Fruit fly (Drosophila melanogaster) whole organism, embryonic: Measurements from ENCODE around the gene CG17996.

Source experiments
- Adf1 ChIP-seq: fragments of 200-800 bp; sonication (Bioruptor generic); IDR thresholded peaks from 2 replicates; pipeline ENCODE4 v1.3.6; 2022; ENCODE audit warnings: missing biosample characterization, missing genetic modification characterization
- Blimp-1 ChIP-seq: fragments of 200-800 bp; sonication (Bioruptor generic); optimal IDR thresholded peaks from 3 replicates; lab custom pipeline; 2018; ENCODE audit warnings: missing biosample characterization, missing genetic modification characterization, mild to moderate bottlenecking, moderate library complexity, missing genetic modification reagents
- Bteb2 ChIP-seq: fragments of 200-800 bp; sonication (Bioruptor generic); optimal IDR thresholded peaks from 2 replicates; lab custom pipeline; 2016; ENCODE audit warnings: missing biosample characterization, missing genetic modification characterization
- CG10267 ChIP-seq: fragments of 200-800 bp; sonication (Bioruptor generic); optimal IDR thresholded peaks from 2 replicates; lab custom pipeline; 2018; ENCODE audit warnings: missing biosample characterization, mild to moderate bottlenecking, missing genetic modification characterization, moderate library complexity
- CG10543 ChIP-seq: fragments of 200-800 bp; sonication (Bioruptor generic); optimal IDR thresholded peaks from 3 replicates; lab custom pipeline; 2017; ENCODE audit warnings: missing biosample characterization, mild to moderate bottlenecking, missing genetic modification characterization, moderate library complexity
- CG10979 ChIP-seq: fragments of 200-800 bp; sonication (Bioruptor generic); optimal IDR thresholded peaks from 2 replicates; lab custom pipeline; 2018; ENCODE audit warnings: missing biosample characterization, mild to moderate bottlenecking, missing genetic modification characterization, moderate library complexity
- CG11695 ChIP-seq: fragments of 200-800 bp; sonication (Bioruptor generic); IDR thresholded peaks from 3 replicates; pipeline ENCODE4 v1.3.6; 2022; ENCODE audit warnings: missing biosample characterization, missing genetic modification characterization
- CG14667 ChIP-seq: fragments of 200-800 bp; sonication (Bioruptor generic); IDR thresholded peaks from 2 replicates; pipeline ENCODE4 v1.3.6; 2022; ENCODE audit warnings: missing biosample characterization, missing genetic modification characterization
- CG14710 ChIP-seq: fragments of 200-800 bp; sonication (Bioruptor generic); optimal IDR thresholded peaks from 3 replicates; lab custom pipeline; 2019; ENCODE audit warnings: missing biosample characterization, mild to moderate bottlenecking, missing genetic modification characterization, moderate library complexity
- CG17359 ChIP-seq: fragments of 200-800 bp; sonication (Bioruptor generic); optimal IDR thresholded peaks from 3 replicates; lab custom pipeline; 2018; ENCODE audit warnings: missing biosample characterization, mild to moderate bottlenecking, missing genetic modification characterization, moderate library complexity
- CG30403 ChIP-seq: fragments of 200-800 bp; sonication (Bioruptor generic); optimal IDR thresholded peaks from 3 replicates; lab custom pipeline; 2016; ENCODE audit warnings: missing biosample characterization, missing genetic modification characterization
- CG3065 ChIP-seq: fragments of 200-800 bp; sonication (Bioruptor generic); optimal IDR thresholded peaks from 2 replicates; lab custom pipeline; 2016; ENCODE audit warnings: missing biosample characterization, missing genetic modification characterization
- CG31365 ChIP-seq: fragments of 200-800 bp; sonication (Bioruptor generic); optimal IDR thresholded peaks from 2 replicates; lab custom pipeline; 2018; ENCODE audit warnings: missing biosample characterization, mild to moderate bottlenecking, missing genetic modification characterization
- CG4424 ChIP-seq: fragments of 200-800 bp; sonication (Bioruptor generic); optimal IDR thresholded peaks from 3 replicates; lab custom pipeline; 2016; ENCODE audit warnings: missing biosample characterization, missing genetic modification characterization
- CG4617 ChIP-seq: fragments of 200-800 bp; sonication (Bioruptor generic); optimal IDR thresholded peaks from 3 replicates; lab custom pipeline; 2016; ENCODE audit warnings: missing biosample characterization, missing genetic modification characterization, borderline replicate concordance
- CG4820 ChIP-seq: fragments of 200-800 bp; sonication (Bioruptor generic); optimal IDR thresholded peaks from 3 replicates; lab custom pipeline; 2016; ENCODE audit warnings: missing biosample characterization, missing genetic modification characterization
- CG6854 ChIP-seq: fragments of 200-800 bp; sonication (Bioruptor generic); optimal IDR thresholded peaks from 3 replicates; lab custom pipeline; 2017; ENCODE audit warnings: missing biosample characterization, mild to moderate bottlenecking, missing genetic modification characterization
- CG7556 ChIP-seq: fragments of 200-800 bp; sonication (Bioruptor generic); optimal IDR thresholded peaks from 2 replicates; lab custom pipeline; 2017; ENCODE audit warnings: missing biosample characterization, mild to moderate bottlenecking, missing genetic modification characterization
- CG7963 ChIP-seq: fragments of 200-800 bp; sonication (Bioruptor generic); IDR thresholded peaks from 3 replicates; pipeline ENCODE4 v1.3.6; 2022; ENCODE audit warnings: missing biosample characterization, missing genetic modification characterization; ENCODE audit not compliant: partially characterized antibody
- CG9797 ChIP-seq: fragments of 200-800 bp; sonication (Bioruptor generic); optimal IDR thresholded peaks from 3 replicates; lab custom pipeline; 2018; ENCODE audit warnings: missing biosample characterization, mild to moderate bottlenecking, missing genetic modification characterization
- D ChIP-seq, 2 experiments: fragments of 200-800 bp in 1 of 2; fragments of >200 bp in 1 of 2; sonication (Bioruptor generic) in 1 of 2; optimal IDR thresholded peaks; 2 replicates in 1 of 2; 3 replicates in 1 of 2; lab custom pipeline; 2017; ENCODE audit warnings: mild to moderate bottlenecking in 1 of 2, missing biosample characterization in 1 of 2, missing genetic modification characterization in 1 of 2, missing genetic modification reagents in 1 of 2
- Deaf1 ChIP-seq: fragments of 200-800 bp; optimal IDR thresholded peaks from 3 replicates; lab custom pipeline; 2019; ENCODE audit warnings: missing biosample characterization, mild to moderate bottlenecking, missing genetic modification characterization, moderate library complexity
- Dip2 ChIP-seq: fragments of 200-800 bp; sonication (Bioruptor generic); IDR thresholded peaks from 2 replicates; pipeline ENCODE4 v1.3.6; 2022; ENCODE audit warnings: missing biosample characterization, missing genetic modification characterization
- Dip3 ChIP-seq: fragments of 200-800 bp; sonication (Bioruptor generic); optimal IDR thresholded peaks from 3 replicates; lab custom pipeline; 2016; ENCODE audit warnings: missing biosample characterization, missing genetic modification characterization
- E2f2 ChIP-seq: fragments of 200-800 bp; sonication (Bioruptor generic); IDR thresholded peaks from 2 replicates; pipeline ENCODE4 v1.3.6; 2022; ENCODE audit warnings: missing biosample characterization, missing genetic modification characterization
- Fer1 ChIP-seq: fragments of 200-800 bp; sonication (Bioruptor generic); optimal IDR thresholded peaks from 2 replicates; lab custom pipeline; 2017; ENCODE audit warnings: missing biosample characterization, mild to moderate bottlenecking, missing genetic modification characterization
- HmgD ChIP-seq: fragments of 200-800 bp; sonication (Bioruptor generic); optimal IDR thresholded peaks from 3 replicates; lab custom pipeline; 2016; ENCODE audit warnings: missing biosample characterization, missing genetic modification characterization
- Lim3 ChIP-seq: fragments of 200-800 bp; sonication (Bioruptor generic); IDR thresholded peaks from 2 replicates; pipeline ENCODE4 v1.3.6; 2022; ENCODE audit warnings: missing biosample characterization, missing genetic modification characterization
- MESR4 ChIP-seq: fragments of 200-800 bp; sonication (Bioruptor generic); optimal IDR thresholded peaks from 2 replicates; lab custom pipeline; 2018; ENCODE audit warnings: missing biosample characterization, mild to moderate bottlenecking, missing genetic modification characterization, moderate library complexity
- Myb ChIP-seq: fragments of 200-800 bp; sonication (Bioruptor generic); optimal IDR thresholded peaks from 2 replicates; lab custom pipeline; 2016; ENCODE audit warnings: missing biosample characterization, missing genetic modification characterization
- NFAT ChIP-seq: fragments of 200-800 bp; sonication (Bioruptor generic); IDR thresholded peaks from 2 replicates; pipeline ENCODE4 v1.3.6; 2022; ENCODE audit warnings: missing biosample characterization, missing genetic modification characterization
- NfI ChIP-seq: fragments of 200-800 bp; sonication (Bioruptor generic); optimal IDR thresholded peaks from 3 replicates; lab custom pipeline; 2018; ENCODE audit warnings: missing biosample characterization, mild to moderate bottlenecking, missing genetic modification characterization, moderate library complexity
- Optix ChIP-seq: fragments of 200-800 bp; sonication (Bioruptor generic); IDR thresholded peaks from 3 replicates; pipeline ENCODE4 v1.3.6; 2022; ENCODE audit warnings: missing biosample characterization, missing genetic modification characterization
- Trl ChIP-seq, 3 experiments: fragments of >200 bp in 2 of 3; fragments of 200-800 bp in 1 of 3; sonication (Bioruptor generic) in 1 of 3; optimal IDR thresholded peaks; 2 replicates in 1 of 3; 3 replicates in 2 of 3; lab custom pipeline; 2016 to 2017; ENCODE audit warnings: missing biosample characterization in 1 of 3, missing genetic modification characterization in 1 of 3
- Usf ChIP-seq: fragments of 200-800 bp; sonication (Bioruptor generic); optimal IDR thresholded peaks from 2 replicates; lab custom pipeline; 2017; ENCODE audit warnings: missing genotype, missing biosample characterization, missing genetic modification characterization
- ci ChIP-seq: fragments of 200-800 bp; sonication (Bioruptor generic); IDR thresholded peaks from 3 replicates; pipeline ENCODE4 v1.3.6; 2022; ENCODE audit warnings: missing biosample characterization, missing genetic modification characterization
- da ChIP-seq: fragments of 200-800 bp; sonication (Bioruptor generic); optimal IDR thresholded peaks from 2 replicates; lab custom pipeline; 2016; ENCODE audit warnings: missing biosample characterization, missing genetic modification characterization
- dati ChIP-seq: fragments of 200-800 bp; sonication (Bioruptor generic); IDR thresholded peaks from 2 replicates; pipeline ENCODE4 v1.3.6; 2022; ENCODE audit warnings: missing biosample characterization, missing genetic modification characterization
- disco-r ChIP-seq: fragments of 200-800 bp; sonication (Bioruptor generic); optimal IDR thresholded peaks from 2 replicates; lab custom pipeline; 2016; ENCODE audit warnings: missing biosample characterization, missing genetic modification characterization
- fd102C ChIP-seq: fragments of 200-800 bp; sonication (Bioruptor generic); optimal IDR thresholded peaks from 2 replicates; lab custom pipeline; 2018; ENCODE audit warnings: missing biosample characterization, mild to moderate bottlenecking, missing genetic modification characterization, moderate library complexity
- kah ChIP-seq: fragments of 200-800 bp; sonication (Bioruptor generic); optimal IDR thresholded peaks from 2 replicates; lab custom pipeline; 2018; ENCODE audit warnings: missing biosample characterization, mild to moderate bottlenecking, missing genetic modification characterization
- odd ChIP-seq: fragments of 200-800 bp; sonication (Bioruptor generic); optimal IDR thresholded peaks from 2 replicates; lab custom pipeline; 2017; ENCODE audit warnings: missing biosample characterization, mild to moderate bottlenecking, missing genetic modification characterization
- sc ChIP-seq, 3 experiments: fragments of >200 bp in 2 of 3; fragments of 200-800 bp in 1 of 3; sonication (Bioruptor generic) in 1 of 3; optimal IDR thresholded peaks; 2 replicates in 2 of 3; 3 replicates in 1 of 3; lab custom pipeline; 2017; ENCODE audit warnings: mild to moderate bottlenecking in 1 of 3, missing biosample characterization in 1 of 3, missing genetic modification characterization in 1 of 3, missing genetic modification reagents in 1 of 3
- sens ChIP-seq: fragments of 200-800 bp; sonication (Bioruptor generic); peaks from one replicate; lab custom pipeline; 2016; ENCODE audit warnings: missing biosample characterization, missing genetic modification characterization
- seq ChIP-seq: fragments of 200-800 bp; sonication (Bioruptor generic); IDR thresholded peaks from 2 replicates; pipeline ENCODE4 v1.3.6; 2022; ENCODE audit warnings: missing biosample characterization, missing genetic modification characterization
- slp2 ChIP-seq: fragments of 200-800 bp; sonication (Bioruptor generic); optimal IDR thresholded peaks from 2 replicates; lab custom pipeline; 2016; ENCODE audit warnings: missing biosample characterization, missing genetic modification characterization
- sqz ChIP-seq: fragments of 200-800 bp; sonication (Bioruptor generic); optimal IDR thresholded peaks from 3 replicates; lab custom pipeline; 2018; ENCODE audit warnings: missing biosample characterization, mild to moderate bottlenecking, missing genetic modification characterization
- ttk ChIP-seq: fragments of 200-800 bp; sonication (Bioruptor generic); IDR thresholded peaks from 2 replicates; pipeline ENCODE4 v2.1.2; 2022; ENCODE audit warnings: missing biosample characterization, missing genetic modification characterization

CG17996 gene

DNA sequence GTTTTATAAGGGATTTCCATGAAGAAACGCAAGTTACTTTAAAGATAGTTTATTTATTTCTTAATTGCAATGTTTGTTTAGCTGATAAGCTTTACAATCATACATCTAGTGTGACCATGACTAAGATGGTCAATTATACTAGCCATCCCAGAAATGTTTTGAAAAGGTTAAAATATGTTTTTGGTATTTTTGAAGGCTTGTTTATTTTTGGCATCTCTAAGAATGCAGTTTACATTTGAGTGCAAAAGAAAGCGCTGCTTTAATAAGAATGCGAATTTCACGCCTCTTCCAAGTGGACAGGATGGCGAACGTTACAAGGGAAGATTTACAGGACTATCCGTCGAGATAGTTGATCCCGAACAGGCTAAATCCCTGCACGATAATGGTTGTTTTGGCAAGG lies 1.3 kb downstream of the CG17996 start, which contains the start of gene Tsen2 (continued):
- TF ChIP-seq odd (GFP tag; lab: Kevin White, UChicago) (no peak), slp2 (no peak), dati (GFP tag; lab: Robert Waterston, UW) (no peak), Usf (no peak), CG30403 (GFP tag; lab: Kevin White, UChicago) (no peak), Optix (no peak), seq (GFP tag; lab: Robert Waterston, UW) (no peak), E2f2 (peak; percentile 56), CG6854 (GFP tag; lab: Kevin White, UChicago) (no peak), NfI (GFP tag; lab: Kevin White, UChicago) (no peak), sens (peak; percentile 86), Trl (optimal IDR thresholded peaks at IDR 0.05; lab: Kevin White, UChicago) (no peak), Trl (GFP tag; optimal IDR thresholded peaks at IDR 0.05; lab: Kevin White, UChicago) (no peak)

DNA sequence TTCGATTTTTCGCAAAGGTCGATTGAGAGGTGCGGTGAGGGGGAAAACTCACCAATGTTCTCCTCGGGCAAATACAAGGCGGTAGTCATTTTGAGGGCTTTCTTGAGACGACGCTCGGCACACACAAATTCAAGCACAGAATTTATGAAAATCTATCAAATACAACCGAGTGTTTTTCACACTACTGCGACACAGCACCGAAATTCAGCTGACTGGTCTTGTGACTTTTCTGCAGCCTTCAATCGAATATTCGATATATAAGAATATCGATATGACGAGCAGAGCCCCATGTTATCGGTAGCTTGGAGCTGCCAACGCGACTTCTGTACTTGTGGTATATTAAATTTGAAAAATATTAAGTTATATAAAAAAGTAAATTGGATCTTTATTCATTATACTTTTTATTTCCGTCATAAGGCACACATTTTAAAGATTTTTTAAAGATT lies 3.2 kb downstream of the CG17996 start, which contains the start of gene VhaSFD:
VhaSFD (minus strand) TSS at position 249 of the 446 bp plus-strand sequence.
- TF ChIP-seq Dip3 (GFP tag; lab: Kevin White, UChicago) (peak; percentile 6), CG9797 (GFP tag; lab: Kevin White, UChicago) (peak; percentile 56), CG11695 (GFP tag; lab: Robert Waterston, UW) (no peak), Lim3 (no peak), CG4820 (GFP tag; lab: Kevin White, UChicago) (no peak), Trl (optimal IDR thresholded peaks at IDR 0.05; lab: Kevin White, UChicago) (no peak), Trl (GFP tag; optimal IDR thresholded peaks at IDR 0.05; lab: Kevin White, UChicago) (no peak), sens (peak; percentile 74), MESR4 (GFP tag; lab: Kevin White, UChicago) (peak; percentile 100), sqz (GFP tag; lab: Kevin White, UChicago) (no peak), CG7963 (GFP tag; lab: Robert Waterston, UW) (peak; percentile 65), kah (GFP tag; lab: Kevin White, UChicago) (no peak), CG4424 (GFP tag; lab: Kevin White, UChicago) (no peak), CG10543 (no peak), CG14710 (tag; lab: Kevin White, UChicago) (peak; percentile 58), Dip2 (GFP tag; lab: Robert Waterston, UW) (no peak), Deaf1 (no peak), Blimp-1 (no peak), Bteb2 (GFP tag; lab: Kevin White, UChicago) (no peak), CG10979 (tag; lab: Kevin White, UChicago) (peak; percentile 27), ttk (GFP tag; lab: Robert Waterston, UW) (no peak), disco-r (no peak), Adf1 (GFP tag; lab: Robert Waterston, UW) (no peak; the same call in 1 of the 2 replicates), sc (optimal IDR thresholded peaks at IDR 0.05; lab: Kevin White, UChicago) (no peak), sc (GFP tag; optimal IDR thresholded peaks at IDR 0.05; lab: Kevin White, UChicago) (no peak), da (GFP tag; lab: Kevin White, UChicago) (no peak), ci (GFP tag; lab: Robert Waterston, UW) (0 out of 3 replicates have a peak, but pooled peaks have one; percentile 5), fd102C (GFP tag; lab: Kevin White, UChicago) (no peak), Myb (GFP tag; lab: Kevin White, UChicago) (peak; percentile 3), D (optimal IDR thresholded peaks at IDR 0.05; lab: Kevin White, UChicago) (no peak), D (GFP tag; optimal IDR thresholded peaks at IDR 0.05; lab: Kevin White, UChicago) (no peak), CG17359 (peak; percentile 16), HmgD (no peak), CG10267 (peak; percentile 61), CG14667 (GFP tag; lab: Robert Waterston, UW) (no peak), CG3065 (GFP tag; lab: Kevin White, UChicago) (no peak), NFAT (peak; percentile 49; the same call in 1 of the 2 replicates), Fer1 (GFP tag; lab: Kevin White, UChicago) (peak; percentile 65), CG31365 (tag; lab: Kevin White, UChicago) (no peak), CG7556 (GFP tag; lab: Kevin White, UChicago) (no peak), CG6854 (GFP tag; lab: Kevin White, UChicago) (peak; percentile 60), CG4617 (GFP tag; lab: Kevin White, UChicago) (peak; percentile 71)
